Fruit fly (Drosophila melanogaster) Kc167 (cell line): ENCODE measurements around the gene CdGAPr.

ENCODE experiments used
- Myc ChIP-seq: fragments of >200 bp; optimal IDR thresholded peaks from 2 replicates; lab custom pipeline; 2017; ENCODE audit warnings: missing external identifiers
- Sin3A ChIP-seq: fragments of >200 bp; optimal IDR thresholded peaks from 2 replicates; lab custom pipeline; 2018; ENCODE audit warnings: missing external identifiers
- h ChIP-seq: fragments of >200 bp; optimal IDR thresholded peaks from 3 replicates; lab custom pipeline; 2018; ENCODE audit warnings: missing external identifiers
- insv ChIP-seq: fragments of >200 bp; optimal IDR thresholded peaks from 3 replicates; lab custom pipeline; 2018; ENCODE audit warnings: missing external identifiers
- psq ChIP-seq: fragments of >200 bp; optimal IDR thresholded peaks from 2 replicates; lab custom pipeline; 2017; ENCODE audit warnings: missing external identifiers
- ttk ChIP-seq: sonication (Bioruptor generic); optimal IDR thresholded peaks from 2 replicates; lab custom pipeline; 2017; ENCODE audit warnings: missing external identifiers

- TF ChIP-seq ttk (lab: Kevin White, UChicago) = no peak
- no peak for TF ChIP-seq psq (lab: Kevin White, UChicago)
- no peak for TF ChIP-seq h (lab: Kevin White, UChicago)
- TF ChIP-seq insv (lab: Kevin White, UChicago) = no peak
- no peak for TF ChIP-seq Sin3A (lab: Kevin White, UChicago)
- TF ChIP-seq Myc (lab: Kevin White, UChicago) = no peak
Observed at dm6 chr2L:19774278-19774677, 17.4 kb downstream of the CdGAPr start.
